Fruit fly (Drosophila melanogaster) whole organism, prepupa: ENCODE measurements around the gene CG15202.

ENCODE experiments used
- CG6276 ChIP-seq: fragments of 200-800 bp; sonication (Bioruptor generic); optimal IDR thresholded peaks from 2 replicates; lab custom pipeline; 2017; ENCODE audit warnings: missing biosample characterization, mild to moderate bottlenecking, missing genetic modification characterization
- pdm3 ChIP-seq: fragments of 200-800 bp; sonication (Bioruptor generic); optimal IDR thresholded peaks from 3 replicates; lab custom pipeline; 2016; ENCODE audit warnings: missing biosample characterization, missing genetic modification characterization
- svp ChIP-seq: fragments of 200-800 bp; sonication (Bioruptor generic); peaks from one replicate; lab custom pipeline; 2016; ENCODE audit warnings: missing biosample characterization, missing genetic modification characterization

- TF ChIP-seq pdm3 (GFP tag; lab: Kevin White, UChicago) (peak; percentile 4), CG6276 (GFP tag; lab: Kevin White, UChicago) (no peak), svp (GFP tag; lab: Kevin White, UChicago) (peak; percentile 78)
Observed at dm6 chrX:11153826-11154510, 11.6 kb downstream of the CG15202 start, which contains the start of the genes rtv and Dlic.
